Worm (Caenorhabditis elegans): ENCODE results near the gene C42D8.1.

DNA sequence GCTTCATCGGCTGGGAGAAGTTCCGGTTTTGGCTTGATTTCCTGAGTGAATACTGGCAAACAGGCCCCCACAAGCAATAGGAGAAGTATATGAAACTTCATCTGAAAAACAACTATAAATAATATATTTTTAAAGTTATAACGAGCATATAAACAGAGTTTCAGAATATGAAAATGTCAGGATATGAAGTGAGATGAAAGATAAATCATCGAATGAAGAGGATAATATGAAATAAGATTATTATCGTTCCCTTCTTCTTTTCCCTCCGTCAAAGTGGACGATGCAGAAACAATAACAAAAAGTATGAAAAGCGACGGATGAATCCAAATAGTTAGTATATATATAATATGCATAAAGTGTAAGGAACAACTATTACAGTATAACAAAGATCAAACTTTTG is 12.3 kb upstream of the C42D8.1 start, which contains the start of gene acn-1:
- TF ChIP-seq W03F9.2 (tag; optimal IDR thresholded peaks at IDR 0.05): no peak
- no peak for TF ChIP-seq him-1 (tag; optimal IDR thresholded peaks at IDR 0.05)
- no peak for TF ChIP-seq dao-5 (tag; optimal IDR thresholded peaks at IDR 0.05)
